Worm (Caenorhabditis elegans): ENCODE data around the gene srw-91.

ce11 chrV:1642199-1642598, 38.5 kb downstream of the srw-91 start, which contains the start of gene Y46H3D.1:
- no peak for TF ChIP-seq lin-15B (tag; optimal IDR thresholded peaks at IDR 0.05)
- no peak for TF ChIP-seq sea-2 (GFP tag; optimal IDR thresholded peaks at IDR 0.05)
- TF ChIP-seq nhr-25 (tag; optimal IDR thresholded peaks at IDR 0.05), result no peak
- no peak for TF ChIP-seq R02D3.7 (tag; optimal IDR thresholded peaks at IDR 0.05)
- no peak for TF ChIP-seq ZK546.5 (tag; optimal IDR thresholded peaks at IDR 0.05)

Measured in whole organism, L3 larva.